Worm (Caenorhabditis elegans) whole organism, L3 larva: ENCODE data around the gene C29F9.6.

Experiments
- ama-1 ChIP-seq: fragments of 150-350 bp; optimal IDR thresholded peaks from 2 replicates; lab custom pipeline; 2018
- eor-1 ChIP-seq, 2 experiments: fragments of 150-350 bp; optimal IDR thresholded peaks; 2 replicates each; lab custom pipeline; 2014 to 2018; ENCODE audit warnings: missing biosample characterization in 2 of 2, missing genetic modification characterization in 2 of 2
- fkh-2 ChIP-seq: fragments of 150-350 bp; optimal IDR thresholded peaks from 2 replicates; lab custom pipeline; 2014; ENCODE audit warnings: missing biosample characterization, missing genetic modification reagents, missing genetic modification characterization
- fos-1 ChIP-seq: fragments of 150-350 bp; optimal IDR thresholded peaks from 2 replicates; lab custom pipeline; 2014; ENCODE audit warnings: missing biosample characterization, missing genetic modification characterization
- hmg-11 ChIP-seq: sonication (generic microtip); optimal IDR thresholded peaks from 2 replicates; lab custom pipeline; 2016; ENCODE audit warnings: missing genetic modification characterization, missing compliant biosample characterization
- jun-1 ChIP-seq: fragments of 150-350 bp; optimal IDR thresholded peaks from 2 replicates; lab custom pipeline; 2014; ENCODE audit warnings: missing biosample characterization, missing genetic modification reagents, missing genetic modification characterization
- mdl-1 ChIP-seq: fragments of 150-350 bp; optimal IDR thresholded peaks from 2 replicates; lab custom pipeline; 2014; ENCODE audit warnings: missing biosample characterization, missing genetic modification characterization
- nfya-1 ChIP-seq: sonication (generic microtip); optimal IDR thresholded peaks from 2 replicates; lab custom pipeline; 2017; ENCODE audit warnings: missing genetic modification characterization, mild to moderate bottlenecking, missing compliant biosample characterization, antibody characterized with exemption, moderate library complexity; ENCODE audit not compliant: insufficient read depth
- nhr-11 ChIP-seq: fragments of 150-350 bp; optimal IDR thresholded peaks from 2 replicates; lab custom pipeline; 2014; ENCODE audit warnings: missing biosample characterization, missing genetic modification characterization
- nhr-12 ChIP-seq: fragments of 150-350 bp; optimal IDR thresholded peaks from 2 replicates; lab custom pipeline; 2014; ENCODE audit warnings: missing biosample characterization, missing genetic modification characterization
- pha-4 ChIP-seq: fragments of 150-350 bp; optimal IDR thresholded peaks from 2 replicates; lab custom pipeline; 2014; ENCODE audit warnings: missing biosample characterization, missing genetic modification reagents, missing genetic modification characterization
- pqm-1 ChIP-seq: fragments of 150-350 bp; optimal IDR thresholded peaks from 2 replicates; lab custom pipeline; 2017; ENCODE audit warnings: missing biosample characterization, missing genetic modification characterization, inconsistent platforms
- zag-1 ChIP-seq: fragments of 150-350 bp; optimal IDR thresholded peaks from 2 replicates; lab custom pipeline; 2014; ENCODE audit warnings: missing biosample characterization, missing genetic modification characterization

The C29F9.6 gene

ce11 chrIII:165390-165789 is 50.7 kb downstream of the C29F9.6 start, which contains the start of gene F40G9.7:
TSS of gene F40G9.7 (plus strand) at chrIII:165690.
- no peak for TF ChIP-seq hmg-11
- no peak for TF ChIP-seq nfya-1 (tag; lab: Kevin White, UChicago)
- no peak for TF ChIP-seq nhr-11
- TF ChIP-seq nhr-12 (tag; lab: Kevin White, UChicago), result no peak
- TF ChIP-seq fos-1 (tag; lab: Kevin White, UChicago), result no peak
- no peak for TF ChIP-seq zag-1 (tag; lab: Kevin White, UChicago)
- no peak for TF ChIP-seq fkh-2 (tag; lab: Kevin White, UChicago)
- TF ChIP-seq ama-1 (lab: Kevin White, UChicago), result no peak
- no peak for TF ChIP-seq pqm-1
- no peak for TF ChIP-seq jun-1
- TF ChIP-seq pha-4 (tag; lab: Kevin White, UChicago), result no peak
- TF ChIP-seq eor-1 (tag; optimal IDR thresholded peaks at IDR 0.05; lab: Kevin White, UChicago), result no peak
- no peak for TF ChIP-seq mdl-1 (tag; lab: Kevin White, UChicago)
